Fruit fly (Drosophila melanogaster) whole organism, adult: ENCODE results near the gene Acp95EF.

Source experiments
- CG11617 ChIP-seq: fragments of 200-800 bp; sonication (Bioruptor generic); optimal IDR thresholded peaks from 2 replicates; lab custom pipeline; 2017; ENCODE audit warnings: mild to moderate bottlenecking, missing biosample characterization, missing genetic modification reagents, missing genetic modification characterization
- CG12768 ChIP-seq: fragments of 200-800 bp; sonication (Bioruptor generic); optimal IDR thresholded peaks from 2 replicates; lab custom pipeline; 2017; ENCODE audit warnings: missing biosample characterization, missing genetic modification characterization, mild to moderate bottlenecking, moderate library complexity, missing genetic modification reagents
- CG14711 ChIP-seq: fragments of 200-800 bp; sonication (Bioruptor generic); optimal IDR thresholded peaks from 2 replicates; lab custom pipeline; 2018; ENCODE audit warnings: missing biosample characterization, mild to moderate bottlenecking, missing genetic modification characterization, moderate library complexity
- CG1620 ChIP-seq: fragments of 200-800 bp; sonication (Bioruptor generic); optimal IDR thresholded peaks from 2 replicates; lab custom pipeline; 2016; ENCODE audit warnings: missing biosample characterization, missing genetic modification characterization
- CG33017 ChIP-seq: fragments of 200-800 bp; sonication (Bioruptor generic); optimal IDR thresholded peaks from 2 replicates; lab custom pipeline; 2018; ENCODE audit warnings: missing biosample characterization, mild to moderate bottlenecking, missing genetic modification characterization, moderate library complexity
- CG5204 ChIP-seq: fragments of 200-800 bp; sonication (Bioruptor generic); optimal IDR thresholded peaks from 2 replicates; lab custom pipeline; 2016; ENCODE audit warnings: missing biosample characterization, missing genetic modification characterization
- CG7045 ChIP-seq: fragments of 200-800 bp; sonication (Bioruptor generic); optimal IDR thresholded peaks from 2 replicates; lab custom pipeline; 2017; ENCODE audit warnings: missing biosample characterization, mild to moderate bottlenecking, missing genetic modification characterization
- CG7101 ChIP-seq: fragments of 200-800 bp; sonication (Bioruptor generic); optimal IDR thresholded peaks from 2 replicates; lab custom pipeline; 2018; ENCODE audit warnings: missing biosample characterization, mild to moderate bottlenecking, missing genetic modification characterization, moderate library complexity
- Clk ChIP-seq: fragments of 200-800 bp; sonication (Bioruptor generic); optimal IDR thresholded peaks from 2 replicates; lab custom pipeline; 2017; ENCODE audit warnings: missing biosample characterization, missing genetic modification characterization
- Crg-1 ChIP-seq: fragments of 200-800 bp; sonication (Bioruptor generic); optimal IDR thresholded peaks from 2 replicates; lab custom pipeline; 2016; ENCODE audit warnings: missing biosample characterization, missing genetic modification characterization
- Hr96 ChIP-seq: fragments of 200-800 bp; sonication (Bioruptor generic); optimal IDR thresholded peaks from 2 replicates; lab custom pipeline; 2016; ENCODE audit warnings: missing biosample characterization, missing genetic modification characterization
- Mnt ChIP-seq: fragments of 200-800 bp; sonication (Bioruptor generic); optimal IDR thresholded peaks from 2 replicates; lab custom pipeline; 2016; ENCODE audit warnings: missing biosample characterization, mild to moderate bottlenecking, missing genetic modification characterization
- bab1 ChIP-seq: fragments of 200-800 bp; sonication (Bioruptor generic); optimal IDR thresholded peaks from 3 replicates; lab custom pipeline; 2019; ENCODE audit warnings: missing biosample characterization, mild to moderate bottlenecking, missing genetic modification characterization, moderate library complexity
- cic ChIP-seq: fragments of 200-800 bp; sonication (Bioruptor generic); optimal IDR thresholded peaks from 2 replicates; lab custom pipeline; 2017; ENCODE audit warnings: missing biosample characterization, mild to moderate bottlenecking, missing genetic modification characterization, moderate library complexity
- cnc ChIP-seq, 2 experiments: fragments of >200 bp; optimal IDR thresholded peaks; 2 replicates each; lab custom pipeline; 2017
- kay ChIP-seq: fragments of 200-800 bp; sonication (Bioruptor generic); peaks from one replicate; lab custom pipeline; 2016; ENCODE audit warnings: missing biosample characterization, missing genetic modification characterization, borderline replicate concordance
- ovo ChIP-seq: fragments of 200-800 bp; sonication (Bioruptor generic); optimal IDR thresholded peaks from 2 replicates; lab custom pipeline; 2016; ENCODE audit warnings: missing biosample characterization, missing genetic modification characterization
- pad ChIP-seq: fragments of 200-800 bp; sonication (Bioruptor generic); optimal IDR thresholded peaks from 3 replicates; lab custom pipeline; 2017; ENCODE audit warnings: missing biosample characterization, missing genetic modification characterization, mild to moderate bottlenecking, moderate library complexity, missing genetic modification reagents
- tj ChIP-seq: fragments of 200-800 bp; sonication (Bioruptor generic); optimal IDR thresholded peaks from 3 replicates; lab custom pipeline; 2017; ENCODE audit warnings: missing biosample characterization, mild to moderate bottlenecking, missing genetic modification characterization, moderate library complexity
- toe ChIP-seq: fragments of 200-800 bp; sonication (Bioruptor generic); optimal IDR thresholded peaks from 2 replicates; lab custom pipeline; 2016; ENCODE audit warnings: missing biosample characterization, missing genetic modification characterization

Acp95EF gene

dm6 chr3R:24272775-24273290, 44.1 kb downstream of the Acp95EF start, which contains the start of gene Orct2:
TSS of gene Orct2 (plus strand) at chr3R:24273029.
- TF ChIP-seq CG5204 (GFP tag; lab: Kevin White, UChicago), result no peak
- TF ChIP-seq CG7101 (tag; lab: Kevin White, UChicago), result no peak
- TF ChIP-seq bab1 (GFP tag; lab: Kevin White, UChicago), result no peak
- peak; percentile 17 for TF ChIP-seq pad (GFP tag; lab: Kevin White, UChicago)
- no peak for TF ChIP-seq kay (GFP tag; lab: Kevin White, UChicago)
- TF ChIP-seq tj (GFP tag; lab: Kevin White, UChicago), result peak; percentile 50
- TF ChIP-seq CG11617 (GFP tag; lab: Kevin White, UChicago), result no peak
- no peak for TF ChIP-seq Clk (GFP tag; lab: Kevin White, UChicago)
- no peak for TF ChIP-seq CG14711 (tag; lab: Kevin White, UChicago)
- TF ChIP-seq CG33017 (tag; lab: Kevin White, UChicago), result no peak
- TF ChIP-seq cnc (optimal IDR thresholded peaks at IDR 0.05; lab: Kevin White, UChicago), result no peak
- TF ChIP-seq CG1620, result no peak
- TF ChIP-seq cic, result peak; percentile 31
- TF ChIP-seq Hr96 (GFP tag; lab: Kevin White, UChicago), result no peak
- no peak for TF ChIP-seq Crg-1 (GFP tag; lab: Kevin White, UChicago)
- peak; percentile 35 for TF ChIP-seq CG7045 (GFP tag; lab: Kevin White, UChicago)
- peak; percentile 16 for TF ChIP-seq toe
- TF ChIP-seq Mnt, result peak; percentile 82
- TF ChIP-seq CG12768 (GFP tag; lab: Kevin White, UChicago), result peak; percentile 50
- TF ChIP-seq ovo, result no peak

- TF ChIP-seq bab1 (GFP tag; lab: Kevin White, UChicago), result no peak
Observed at dm6 chr3R:24274212-24274611, 45.4 kb downstream of the Acp95EF start.

- no peak for TF ChIP-seq bab1 (GFP tag; lab: Kevin White, UChicago)
- no peak for TF ChIP-seq Mnt
- no peak for TF ChIP-seq Hr96 (GFP tag; lab: Kevin White, UChicago)
- no peak for TF ChIP-seq CG1620
- no peak for TF ChIP-seq pad (GFP tag; lab: Kevin White, UChicago)
- no peak for TF ChIP-seq tj (GFP tag; lab: Kevin White, UChicago)
- no peak for TF ChIP-seq CG7045 (GFP tag; lab: Kevin White, UChicago)
- TF ChIP-seq kay (GFP tag; lab: Kevin White, UChicago), result no peak
- TF ChIP-seq CG14711 (tag; lab: Kevin White, UChicago), result no peak
- TF ChIP-seq CG33017 (tag; lab: Kevin White, UChicago), result no peak
- no peak for TF ChIP-seq CG5204 (GFP tag; lab: Kevin White, UChicago)
- TF ChIP-seq Crg-1 (GFP tag; lab: Kevin White, UChicago), result no peak
- TF ChIP-seq Clk (GFP tag; lab: Kevin White, UChicago), result no peak
- no peak for TF ChIP-seq toe
Observed at dm6 chr3R:24275463-24275862, 46.7 kb downstream of the Acp95EF start.

dm6 chr3R:24276104-24277008, 47.6 kb downstream of the Acp95EF start, which contains the start of gene Orct:
TSS of gene Orct (plus strand) at chr3R:24276260.
- TF ChIP-seq Mnt (peak; percentile 40), kay (GFP tag; lab: Kevin White, UChicago) (peak; percentile 91), ovo (peak; percentile 43), CG7045 (GFP tag; lab: Kevin White, UChicago) (peak; percentile 84), pad (GFP tag; lab: Kevin White, UChicago) (peak; percentile 74), cic (peak; percentile 61), Hr96 (GFP tag; lab: Kevin White, UChicago) (peak; percentile 71), CG14711 (tag; lab: Kevin White, UChicago) (peak; percentile 62), tj (GFP tag; lab: Kevin White, UChicago) (peak; percentile 65), cnc (optimal IDR thresholded peaks at IDR 0.05; lab: Kevin White, UChicago) (no peak), CG7101 (tag; lab: Kevin White, UChicago) (peak; percentile 80), Crg-1 (GFP tag; lab: Kevin White, UChicago) (peak; percentile 63), CG33017 (tag; lab: Kevin White, UChicago) (peak; percentile 90), CG12768 (GFP tag; lab: Kevin White, UChicago) (peak; percentile 91), CG11617 (GFP tag; lab: Kevin White, UChicago) (peak; percentile 95), CG5204 (GFP tag; lab: Kevin White, UChicago) (peak; percentile 88), Clk (GFP tag; lab: Kevin White, UChicago) (peak; percentile 87), bab1 (GFP tag; lab: Kevin White, UChicago) (no peak), CG1620 (peak; percentile 24), toe (peak; percentile 81)

dm6 chr3R:24278738-24279137, 50.0 kb downstream of the Acp95EF start:
- no peak for TF ChIP-seq cnc (optimal IDR thresholded peaks at IDR 0.05; lab: Kevin White, UChicago)
- TF ChIP-seq tj (GFP tag; lab: Kevin White, UChicago), result no peak
- TF ChIP-seq CG7045 (GFP tag; lab: Kevin White, UChicago), result peak; percentile 33
- TF ChIP-seq ovo, result no peak
- peak; percentile 48 for TF ChIP-seq cic
- peak; percentile 60 for TF ChIP-seq CG33017 (tag; lab: Kevin White, UChicago)
- TF ChIP-seq Hr96 (GFP tag; lab: Kevin White, UChicago), result no peak
- no peak for TF ChIP-seq Crg-1 (GFP tag; lab: Kevin White, UChicago)
- TF ChIP-seq kay (GFP tag; lab: Kevin White, UChicago), result peak; percentile 71
